Worm (Caenorhabditis elegans) whole organism, L1 larva: Measurements from ENCODE around the gene srd-20.

ENCODE experiments used
- C16A3.4 ChIP-seq: fragments of 150-350 bp; optimal IDR thresholded peaks from 2 replicates; lab custom pipeline; 2014; ENCODE audit warnings: missing biosample characterization, missing genetic modification characterization
- Y116A8C.19 ChIP-seq: sonication (generic microtip); optimal IDR thresholded peaks from 2 replicates; lab custom pipeline; 2016; ENCODE audit warnings: missing compliant biosample characterization, missing genetic modification characterization, borderline replicate concordance
- aha-1 ChIP-seq: fragments of 150-350 bp; optimal IDR thresholded peaks from 2 replicates; lab custom pipeline; 2014; ENCODE audit warnings: missing biosample characterization, missing genetic modification characterization
- alr-1 ChIP-seq: fragments of 200-800 bp; sonication (Bioruptor generic); optimal IDR thresholded peaks from 2 replicates; lab custom pipeline; 2018; ENCODE audit warnings: borderline replicate concordance, mild to moderate bottlenecking, missing genetic modification characterization, missing compliant biosample characterization
- blmp-1 ChIP-seq: fragments of 150-350 bp; optimal IDR thresholded peaks from 2 replicates; lab custom pipeline; 2014; ENCODE audit warnings: missing biosample characterization, missing genetic modification characterization
- ceh-63 ChIP-seq: fragments of 200-800 bp; sonication (Bioruptor generic); optimal IDR thresholded peaks from 2 replicates; lab custom pipeline; 2018; ENCODE audit warnings: mild to moderate bottlenecking, missing genetic modification characterization, missing compliant biosample characterization
- ceh-82 ChIP-seq, 3 experiments: fragments of 150-350 bp in 1 of 3; sonication (generic microtip) in 2 of 3; optimal IDR thresholded peaks; 2 replicates each; lab custom pipeline; 2014 to 2017; ENCODE audit warnings: missing biosample characterization in 3 of 3, missing genetic modification characterization in 3 of 3
- ces-1 ChIP-seq: fragments of 150-350 bp; optimal IDR thresholded peaks from 2 replicates; lab custom pipeline; 2014; ENCODE audit warnings: missing biosample characterization, missing genetic modification reagents, missing genetic modification characterization
- dpl-1 ChIP-seq, 3 experiments: fragments of 150-350 bp in 2 of 3; sonication (generic microtip) in 1 of 3; optimal IDR thresholded peaks; 2 replicates each; lab custom pipeline; 2014 to 2017; ENCODE audit warnings: missing biosample characterization in 3 of 3, missing genetic modification characterization in 3 of 3, missing genetic modification reagents in 3 of 3
- dsc-1 ChIP-seq: sonication (generic microtip); optimal IDR thresholded peaks from 2 replicates; lab custom pipeline; 2016; ENCODE audit warnings: mild to moderate bottlenecking, missing genetic modification characterization, missing compliant biosample characterization
- efl-1 ChIP-seq, 4 experiments: fragments of 150-350 bp; optimal IDR thresholded peaks in 3 of 4; peaks in 1 of 4; 1 replicate in 1 of 4; 2 replicates in 3 of 4; lab custom pipeline; 2014; ENCODE audit warnings: missing biosample characterization in 2 of 4, missing genetic modification characterization in 2 of 4, missing genetic modification reagents in 2 of 4
- efl-3 ChIP-seq: fragments of 200-800 bp; sonication (Bioruptor generic); optimal IDR thresholded peaks from 2 replicates; lab custom pipeline; 2018; ENCODE audit warnings: mild to moderate bottlenecking, missing genetic modification characterization, missing compliant biosample characterization
- elt-3 ChIP-seq, 6 experiments: fragments of 150-350 bp in 1 of 6; sonication (generic microtip); optimal IDR thresholded peaks; 2 replicates each; lab custom pipeline; 2017 to 2018; ENCODE audit warnings: missing biosample characterization in 6 of 6, missing genetic modification characterization in 6 of 6, inconsistent platforms in 1 of 6
- ets-5 ChIP-seq: fragments of 200-800 bp; sonication (Bioruptor generic); IDR thresholded peaks from 2 replicates; pipeline ENCODE4 v1.3.6; 2022; ENCODE audit warnings: missing genetic modification characterization, missing compliant biosample characterization
- fkh-10 ChIP-seq: sonication (generic microtip); optimal IDR thresholded peaks from 2 replicates; lab custom pipeline; 2017; ENCODE audit warnings: missing biosample characterization, missing genetic modification reagents, missing genetic modification characterization
- fkh-4 ChIP-seq: sonication (generic microtip); optimal IDR thresholded peaks from 2 replicates; lab custom pipeline; 2016; ENCODE audit warnings: missing compliant biosample characterization, missing genetic modification characterization, borderline replicate concordance
- fkh-8 ChIP-seq: sonication (generic microtip); optimal IDR thresholded peaks from 2 replicates; lab custom pipeline; 2016; ENCODE audit warnings: mild to moderate bottlenecking, missing genetic modification characterization, missing compliant biosample characterization
- fos-1 ChIP-seq: fragments of 150-350 bp; optimal IDR thresholded peaks from 2 replicates; lab custom pipeline; 2014; ENCODE audit warnings: missing biosample characterization, missing genetic modification characterization
- grh-1 ChIP-seq: fragments of 200-800 bp; sonication (Bioruptor generic); IDR thresholded peaks from 2 replicates; pipeline ENCODE4 v1.3.6; 2022; ENCODE audit warnings: missing genetic modification reagents, missing genetic modification characterization, missing compliant biosample characterization
- hlh-4 ChIP-seq: sonication (generic microtip); optimal IDR thresholded peaks from 2 replicates; lab custom pipeline; 2016; ENCODE audit warnings: mild to moderate bottlenecking, missing genetic modification characterization, missing compliant biosample characterization
- irx-1 ChIP-seq: sonication (generic microtip); optimal IDR thresholded peaks from 2 replicates; lab custom pipeline; 2016; ENCODE audit warnings: missing genetic modification characterization, missing compliant biosample characterization
- isw-1 ChIP-seq: fragments of 200-800 bp; sonication (Bioruptor generic); IDR thresholded peaks from 2 replicates; pipeline ENCODE4 v1.3.6; 2022; ENCODE audit warnings: missing genetic modification characterization, missing compliant biosample characterization
- lin-13 ChIP-seq: fragments of 150-350 bp; optimal IDR thresholded peaks from 2 replicates; lab custom pipeline; 2014; ENCODE audit warnings: missing biosample characterization, missing genetic modification reagents, missing genetic modification characterization
- lin-14 ChIP-seq: fragments of 200-800 bp; sonication (Bioruptor generic); optimal IDR thresholded peaks from 2 replicates; lab custom pipeline; 2018; ENCODE audit warnings: mild to moderate bottlenecking, missing genetic modification characterization, moderate library complexity, missing compliant biosample characterization
- lin-15B ChIP-seq: fragments of 150-350 bp; sonication (generic microtip); optimal IDR thresholded peaks from 3 replicates; lab custom pipeline; 2014; ENCODE audit warnings: missing biosample characterization, missing genetic modification characterization
- lin-39 ChIP-seq: fragments of 150-350 bp; optimal IDR thresholded peaks from 2 replicates; lab custom pipeline; 2014; ENCODE audit warnings: missing biosample characterization, missing genetic modification reagents, missing genetic modification characterization
- lsy-2 ChIP-seq, 2 experiments: fragments of 150-350 bp; optimal IDR thresholded peaks; 2 replicates each; lab custom pipeline; 2014; ENCODE audit warnings: missing biosample characterization in 2 of 2, missing genetic modification characterization in 2 of 2
- nhr-19 ChIP-seq: fragments of 200-800 bp; sonication (Bioruptor generic); conservative IDR thresholded peaks from 2 replicates; pipeline ENCODE4 v1.3.6; 2022; ENCODE audit warnings: missing genetic modification characterization, missing compliant biosample characterization
- nhr-20 ChIP-seq: sonication (generic microtip); optimal IDR thresholded peaks from 2 replicates; lab custom pipeline; 2016; ENCODE audit warnings: mild to moderate bottlenecking, missing genetic modification characterization, missing compliant biosample characterization
- nhr-237 ChIP-seq: fragments of 150-350 bp; optimal IDR thresholded peaks from 2 replicates; lab custom pipeline; 2014; ENCODE audit warnings: missing biosample characterization, missing genetic modification characterization
- nhr-28 ChIP-seq: fragments of 150-350 bp; optimal IDR thresholded peaks from 2 replicates; lab custom pipeline; 2014; ENCODE audit warnings: missing biosample characterization, missing genetic modification characterization
- nhr-47 ChIP-seq: sonication (generic microtip); optimal IDR thresholded peaks from 2 replicates; lab custom pipeline; 2016; ENCODE audit warnings: mild to moderate bottlenecking, missing genetic modification characterization, moderate library complexity, missing compliant biosample characterization
- nhr-85 ChIP-seq: sonication (generic microtip); peaks from one replicate; lab custom pipeline; 2016; ENCODE audit warnings: missing genetic modification characterization, inconsistent platforms, missing compliant biosample characterization
- pag-3 ChIP-seq: sonication (generic microtip); optimal IDR thresholded peaks from 2 replicates; lab custom pipeline; 2017; ENCODE audit warnings: missing genetic modification characterization, mild to moderate bottlenecking, missing compliant biosample characterization, antibody characterized with exemption, borderline replicate concordance; ENCODE audit not compliant: insufficient read depth
- pax-3 ChIP-seq: fragments of 200-800 bp; sonication (Bioruptor generic); optimal IDR thresholded peaks from 2 replicates; lab custom pipeline; 2018; ENCODE audit warnings: mild to moderate bottlenecking, missing genetic modification characterization, moderate library complexity, missing compliant biosample characterization
- pqm-1 ChIP-seq: sonication (generic microtip); optimal IDR thresholded peaks from 3 replicates; lab custom pipeline; 2017; ENCODE audit warnings: missing biosample characterization, missing genetic modification characterization
- rnt-1 ChIP-seq: sonication (generic microtip); optimal IDR thresholded peaks from 2 replicates; lab custom pipeline; 2016; ENCODE audit warnings: mild to moderate bottlenecking, missing genetic modification characterization, moderate library complexity, missing compliant biosample characterization
- skn-1 ChIP-seq: fragments of 150-350 bp; optimal IDR thresholded peaks from 2 replicates; lab custom pipeline; 2014; ENCODE audit warnings: missing biosample characterization, missing genetic modification characterization
- snpc-4 ChIP-seq: fragments of 150-350 bp; optimal IDR thresholded peaks from 2 replicates; lab custom pipeline; 2014; ENCODE audit warnings: missing biosample characterization, missing genetic modification characterization
- snu-23 ChIP-seq: sonication (generic microtip); optimal IDR thresholded peaks from 2 replicates; lab custom pipeline; 2016; ENCODE audit warnings: missing genetic modification characterization, missing compliant biosample characterization
- sox-4 ChIP-seq: sonication (generic microtip); optimal IDR thresholded peaks from 2 replicates; lab custom pipeline; 2016; ENCODE audit warnings: missing genetic modification characterization, missing compliant biosample characterization
- sup-37 ChIP-seq: fragments of 200-800 bp; sonication (Bioruptor generic); optimal IDR thresholded peaks from 2 replicates; lab custom pipeline; 2018; ENCODE audit warnings: mild to moderate bottlenecking, missing genetic modification characterization, missing compliant biosample characterization
- swsn-7 ChIP-seq: sonication (generic microtip); optimal IDR thresholded peaks from 2 replicates; lab custom pipeline; 2016; ENCODE audit warnings: missing genetic modification characterization, missing compliant biosample characterization
- tlp-1 ChIP-seq: fragments of 150-350 bp; optimal IDR thresholded peaks from 2 replicates; lab custom pipeline; 2014; ENCODE audit warnings: missing biosample characterization, missing genetic modification characterization
- unc-30 ChIP-seq: sonication (generic microtip); optimal IDR thresholded peaks from 2 replicates; lab custom pipeline; 2017; ENCODE audit warnings: missing biosample characterization, missing genetic modification characterization
- unc-62 ChIP-seq: fragments of 150-350 bp; optimal IDR thresholded peaks from 2 replicates; lab custom pipeline; 2014; ENCODE audit warnings: missing biosample characterization, missing genetic modification reagents, missing genetic modification characterization
- unc-86 ChIP-seq: sonication (generic microtip); optimal IDR thresholded peaks from 2 replicates; lab custom pipeline; 2016; ENCODE audit warnings: missing genetic modification characterization, missing compliant biosample characterization
- vab-15 ChIP-seq: sonication (generic microtip); optimal IDR thresholded peaks from 2 replicates; lab custom pipeline; 2017; ENCODE audit warnings: missing genotype, mild to moderate bottlenecking, missing genetic modification characterization, missing compliant biosample characterization
- xbp-1 ChIP-seq: sonication (generic microtip); optimal IDR thresholded peaks from 2 replicates; lab custom pipeline; 2016; ENCODE audit warnings: missing genetic modification characterization, missing compliant biosample characterization

Gene srd-20

DNA sequence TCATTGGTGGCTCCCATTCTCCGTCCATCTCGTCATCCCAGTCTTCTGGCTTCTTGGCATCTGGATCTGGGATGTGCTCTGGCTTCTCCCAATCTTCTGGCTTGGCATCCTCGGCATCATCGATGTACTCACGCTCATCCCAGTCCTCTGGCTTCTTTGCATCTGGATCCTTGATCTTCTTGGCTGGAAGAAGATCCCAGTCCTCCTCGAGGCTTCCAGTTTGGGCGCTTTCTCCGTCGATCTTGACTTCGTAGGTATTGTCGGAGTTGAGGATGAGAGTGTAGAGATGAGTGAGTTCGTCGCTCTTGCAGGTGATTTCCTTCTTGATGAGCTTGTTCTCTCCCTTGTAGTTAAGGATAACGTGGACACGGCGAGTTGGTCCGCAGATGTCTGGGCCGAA lies 44.2 kb downstream of the srd-20 start:
- peak; percentile 60 for TF ChIP-seq alr-1 (tag; lab: Kevin White, UChicago)
- no peak for TF ChIP-seq hlh-4 (tag; lab: Kevin White, UChicago)
- TF ChIP-seq pag-3 (tag; lab: Kevin White, UChicago): no peak
- no peak for TF ChIP-seq lin-14 (GFP tag; lab: Kevin White, UChicago)
- TF ChIP-seq dsc-1 (tag; lab: Kevin White, UChicago): no peak
- peak; percentile 35 for TF ChIP-seq nhr-85
- TF ChIP-seq unc-30: no peak
- TF ChIP-seq efl-3 (GFP tag; lab: Kevin White, UChicago): no peak
- no peak for TF ChIP-seq lin-15B (tag; lab: Kevin White, UChicago)
- no peak for TF ChIP-seq xbp-1
- 0 out of 2 replicates have a peak, but pooled peaks have one; percentile 58 for TF ChIP-seq ets-5 (GFP tag; lab: Robert Waterston, UW)
- no peak for TF ChIP-seq C16A3.4 (tag; lab: Kevin White, UChicago)
- TF ChIP-seq lin-13: no peak
- TF ChIP-seq Y116A8C.19: no peak
- TF ChIP-seq dpl-1 (GFP tag; optimal IDR thresholded peaks at IDR 0.05; lab: Kevin White, UChicago): no peak
- no peak for TF ChIP-seq pqm-1 (tag; lab: Kevin White, UChicago)
- TF ChIP-seq nhr-19 (GFP tag; lab: Robert Waterston, UW): no peak
- no peak for TF ChIP-seq snu-23
- TF ChIP-seq sup-37 (GFP tag; lab: Kevin White, UChicago): no peak
- TF ChIP-seq fkh-8: no peak
- TF ChIP-seq nhr-237 (tag; lab: Kevin White, UChicago): no peak
- TF ChIP-seq unc-86 (tag; lab: Kevin White, UChicago): no peak
- TF ChIP-seq ceh-82 (tag; optimal IDR thresholded peaks at IDR 0.05; lab: Kevin White, UChicago): no peak
- TF ChIP-seq sox-4 (tag; lab: Kevin White, UChicago): no peak
- no peak for TF ChIP-seq isw-1 (GFP tag; lab: Robert Waterston, UW)
- no peak for TF ChIP-seq ces-1 (GFP tag; lab: Kevin White, UChicago)
- no peak for TF ChIP-seq nhr-28 (tag; lab: Kevin White, UChicago)
- TF ChIP-seq pax-3 (tag; lab: Kevin White, UChicago): no peak
- TF ChIP-seq efl-1 (optimal IDR thresholded peaks at IDR 0.05; lab: Kevin White, UChicago): no peak
- peak in 1 of 2 experiments; percentile 78 for TF ChIP-seq efl-1 (GFP tag; optimal IDR thresholded peaks at IDR 0.05 in 1 of 2; lab: Kevin White, UChicago)
- TF ChIP-seq nhr-20 (tag; lab: Kevin White, UChicago): no peak
- no peak for TF ChIP-seq tlp-1 (tag; lab: Kevin White, UChicago)
- TF ChIP-seq snpc-4: no peak
- no peak for TF ChIP-seq vab-15 (tag; lab: Kevin White, UChicago)
- TF ChIP-seq blmp-1: no peak
- no peak for TF ChIP-seq irx-1 (tag; lab: Kevin White, UChicago)
- no peak for TF ChIP-seq aha-1 (tag; lab: Kevin White, UChicago)
- TF ChIP-seq rnt-1 (tag; lab: Kevin White, UChicago): peak; percentile 27
- TF ChIP-seq fos-1 (tag; lab: Kevin White, UChicago): no peak

DNA sequence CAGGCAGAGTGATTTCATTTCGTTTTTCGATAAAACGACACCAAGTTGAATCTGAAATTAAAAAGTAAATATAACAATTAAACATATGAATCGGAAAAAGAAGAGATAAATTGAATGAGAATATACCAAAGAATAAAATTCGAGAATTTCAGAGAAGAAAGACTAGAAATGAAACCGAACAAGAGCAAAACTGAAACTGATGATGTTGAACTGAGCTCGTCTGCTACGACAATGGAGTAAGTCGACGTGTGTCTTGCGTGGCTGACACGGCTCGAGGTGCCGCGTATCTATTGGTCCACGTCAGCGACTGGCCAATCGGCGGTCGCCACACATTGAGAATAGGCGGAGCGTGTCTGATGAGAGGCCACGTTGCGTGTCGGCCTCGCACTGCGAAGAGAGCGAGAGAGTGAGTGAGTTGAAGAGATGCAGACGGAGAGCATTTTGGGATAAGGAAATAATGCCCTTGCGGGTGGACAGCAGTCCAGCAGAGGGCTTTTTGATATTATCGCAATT lies 45.2 kb downstream of the srd-20 start, which contains the start of gene crt-1:
Gene crt-1, minus strand, starts transcription at position 51 of the 513 bp plus-strand sequence.
- TF ChIP-seq swsn-7 (tag; lab: Kevin White, UChicago) (peak; percentile 96), nhr-85 (peak; percentile 94), ces-1 (GFP tag; lab: Kevin White, UChicago) (no peak), elt-3 (tag; optimal IDR thresholded peaks at IDR 0.05; lab: Kevin White, UChicago) (peak in 4 of 6 experiments; percentile 46 to 88 (median 75)), lin-14 (GFP tag; lab: Kevin White, UChicago) (peak; percentile 98), vab-15 (tag; lab: Kevin White, UChicago) (no peak), skn-1 (peak; percentile 73), fkh-10 (GFP tag; lab: Kevin White, UChicago) (peak; percentile 74), dsc-1 (tag; lab: Kevin White, UChicago) (peak; percentile 94), pax-3 (tag; lab: Kevin White, UChicago) (peak; percentile 92), fkh-4 (peak; percentile 66), grh-1 (GFP tag; lab: Robert Waterston, UW) (peak; percentile 97), lsy-2 (tag; optimal IDR thresholded peaks at IDR 0.05; lab: Kevin White, UChicago) (peak; percentile 95 to 96), sox-4 (tag; lab: Kevin White, UChicago) (peak; percentile 80), ceh-63 (GFP tag; lab: Kevin White, UChicago) (no peak), nhr-20 (tag; lab: Kevin White, UChicago) (peak; percentile 97), isw-1 (GFP tag; lab: Robert Waterston, UW) (peak; percentile 95), fos-1 (tag; lab: Kevin White, UChicago) (peak; percentile 72), ets-5 (GFP tag; lab: Robert Waterston, UW) (no peak), snpc-4 (peak; percentile 63), aha-1 (tag; lab: Kevin White, UChicago) (peak; percentile 44), unc-62 (no peak), lin-15B (tag; lab: Kevin White, UChicago) (peak; percentile 89), nhr-47 (tag; lab: Kevin White, UChicago) (peak; percentile 97), pqm-1 (tag; lab: Kevin White, UChicago) (no peak), lin-39 (tag; lab: Kevin White, UChicago) (peak; percentile 68)
